Fruit fly (Drosophila melanogaster): ENCODE measurements around the gene SAK.

SAK gene

DNA sequence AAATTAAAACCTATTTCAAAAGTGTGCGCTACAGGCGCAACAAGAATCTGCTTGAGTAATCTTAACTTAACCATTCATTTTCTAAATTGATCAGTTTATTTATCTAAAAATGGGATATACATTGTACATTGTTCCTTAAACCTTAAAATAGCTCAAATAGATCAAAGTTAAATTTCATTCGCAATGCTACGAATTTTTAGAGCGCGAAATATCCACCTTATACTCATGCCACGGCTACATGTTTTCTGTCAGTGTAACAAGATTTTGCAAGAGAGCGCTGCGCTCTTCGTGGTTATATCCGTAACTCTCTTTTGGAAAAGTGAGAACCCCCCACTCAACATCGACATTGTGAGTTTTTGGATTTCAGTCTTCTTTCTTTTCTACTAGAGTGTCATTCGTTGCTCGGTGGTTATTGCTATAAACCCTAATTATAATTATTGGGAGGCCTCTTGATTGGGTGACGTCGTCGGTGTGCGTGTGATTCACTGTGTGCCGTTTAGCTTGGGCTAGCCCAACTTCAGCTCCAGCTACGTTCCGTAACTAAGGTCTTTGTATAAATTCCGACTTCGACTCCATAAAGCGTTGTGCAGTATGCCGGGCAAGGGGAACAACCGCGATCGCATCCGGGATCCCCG is 6.1 kb downstream of the SAK start (continued):
- no peak for TF ChIP-seq CG9932 (GFP tag; IDR thresholded peaks at IDR 0.05)
- no peak for TF ChIP-seq hb (GFP tag; IDR thresholded peaks at IDR 0.05; ENCODE audit: partially characterized antibody)
- TF ChIP-seq CG12659 (GFP tag; optimal IDR thresholded peaks at IDR 0.05) = peak; percentile 31
- no peak for TF ChIP-seq NC2α (GFP tag; optimal IDR thresholded peaks at IDR 0.05)
- TF ChIP-seq Usf (GFP tag; optimal IDR thresholded peaks at IDR 0.05) = no peak
- peak; percentile 53 for TF ChIP-seq BtbVII (GFP tag; optimal IDR thresholded peaks at IDR 0.05)
- no peak for TF ChIP-seq grn (GFP tag; optimal IDR thresholded peaks at IDR 0.05)
- TF ChIP-seq Ada2b (GFP tag; IDR thresholded peaks at IDR 0.05) = peak; percentile 24; the same call in 1 of the 2 replicates
- no peak for TF ChIP-seq vnd (GFP tag; IDR thresholded peaks at IDR 0.05; ENCODE audit: partially characterized antibody)
- peak; percentile 35 for TF ChIP-seq CG18599 (GFP tag; optimal IDR thresholded peaks at IDR 0.05)
- no peak for TF ChIP-seq CG11093 (GFP tag; IDR thresholded peaks at IDR 0.05)
- no peak for TF ChIP-seq Optix (GFP tag; IDR thresholded peaks at IDR 0.05)
- TF ChIP-seq D (optimal IDR thresholded peaks at IDR 0.05) = no peak
- no peak for TF ChIP-seq D (GFP tag; optimal IDR thresholded peaks at IDR 0.05)
- no peak for TF ChIP-seq Kr (GFP tag; optimal IDR thresholded peaks at IDR 0.05)
- TF ChIP-seq gfzf (GFP tag; optimal IDR thresholded peaks at IDR 0.05) = no peak
- TF ChIP-seq Opbp (GFP tag; IDR thresholded peaks at IDR 0.05; ENCODE audit: partially characterized antibody) = no peak
- TF ChIP-seq onecut (GFP tag; IDR thresholded peaks at IDR 0.05) = no peak
- no peak for TF ChIP-seq CG17612 (GFP tag; IDR thresholded peaks at IDR 0.05)
- TF ChIP-seq fd64A (GFP tag; optimal IDR thresholded peaks at IDR 0.05) = no peak
- no peak for TF ChIP-seq CG1024 (GFP tag; IDR thresholded peaks at IDR 0.05)
- TF ChIP-seq CG1603 (tag; optimal IDR thresholded peaks at IDR 0.05) = peak; percentile 47
- no peak for TF ChIP-seq CG15073 (GFP tag; optimal IDR thresholded peaks at IDR 0.05)
- TF ChIP-seq chm (GFP tag; IDR thresholded peaks at IDR 0.05) = no peak
- peak; percentile 25 for TF ChIP-seq ATbp (GFP tag; optimal IDR thresholded peaks at IDR 0.05)
- no peak for TF ChIP-seq CG4404 (GFP tag; IDR thresholded peaks at IDR 0.05)
- no peak for TF ChIP-seq Lim3 (GFP tag; IDR thresholded peaks at IDR 0.05)
- peak; percentile 46 for TF ChIP-seq CG8388 (GFP tag; optimal IDR thresholded peaks at IDR 0.05)
- no peak for TF ChIP-seq cato (GFP tag; optimal IDR thresholded peaks at IDR 0.05; ENCODE audit: borderline replicate concordance)
- no peak for TF ChIP-seq CG8765 (GFP tag; IDR thresholded peaks at IDR 0.05)
- no peak for TF ChIP-seq trh (GFP tag; optimal IDR thresholded peaks at IDR 0.05)
- no peak for TF ChIP-seq Aef1 (GFP tag; IDR thresholded peaks at IDR 0.05)
- TF ChIP-seq ab (GFP tag; optimal IDR thresholded peaks at IDR 0.05) = no peak
- no peak for TF ChIP-seq disco-r (GFP tag; optimal IDR thresholded peaks at IDR 0.05)
- TF ChIP-seq CG18476 (GFP tag; optimal IDR thresholded peaks at IDR 0.05) = peak; percentile 5
- no peak for TF ChIP-seq croc (GFP tag; conservative IDR thresholded peaks at IDR 0.05)
- TF ChIP-seq D19A (tag; optimal IDR thresholded peaks at IDR 0.05) = peak; percentile 32
- no peak for TF ChIP-seq trem (tag; optimal IDR thresholded peaks at IDR 0.05)
- TF ChIP-seq Dfd (GFP tag; optimal IDR thresholded peaks at IDR 0.05) = no peak
- TF ChIP-seq Sry-β (GFP tag; optimal IDR thresholded peaks at IDR 0.05) = no peak
- TF ChIP-seq tio (GFP tag; optimal IDR thresholded peaks at IDR 0.05) = peak; percentile 33
- TF ChIP-seq CkIIα-i1 (GFP tag; IDR thresholded peaks at IDR 0.05) = no peak
- TF ChIP-seq Side (GFP tag; optimal IDR thresholded peaks at IDR 0.05) = no peak
- no peak for TF ChIP-seq gcm (GFP tag; optimal IDR thresholded peaks at IDR 0.05)
- TF ChIP-seq CG12236 (GFP tag; optimal IDR thresholded peaks at IDR 0.05) = no peak
- TF ChIP-seq CG4360 (GFP tag; IDR thresholded peaks at IDR 0.05) = no peak
- no peak for TF ChIP-seq Ets65A (GFP tag)
- peak; percentile 50 for TF ChIP-seq Hsf (GFP tag; optimal IDR thresholded peaks at IDR 0.05)
- TF ChIP-seq CG8281 (tag; optimal IDR thresholded peaks at IDR 0.05) = no peak
- TF ChIP-seq CG6654 (GFP tag; optimal IDR thresholded peaks at IDR 0.05) = no peak
- TF ChIP-seq luna (GFP tag; optimal IDR thresholded peaks at IDR 0.05) = no peak

All from whole organism, embryonic.